Worm (Caenorhabditis elegans): ENCODE data around the gene faah-5.

DNA sequence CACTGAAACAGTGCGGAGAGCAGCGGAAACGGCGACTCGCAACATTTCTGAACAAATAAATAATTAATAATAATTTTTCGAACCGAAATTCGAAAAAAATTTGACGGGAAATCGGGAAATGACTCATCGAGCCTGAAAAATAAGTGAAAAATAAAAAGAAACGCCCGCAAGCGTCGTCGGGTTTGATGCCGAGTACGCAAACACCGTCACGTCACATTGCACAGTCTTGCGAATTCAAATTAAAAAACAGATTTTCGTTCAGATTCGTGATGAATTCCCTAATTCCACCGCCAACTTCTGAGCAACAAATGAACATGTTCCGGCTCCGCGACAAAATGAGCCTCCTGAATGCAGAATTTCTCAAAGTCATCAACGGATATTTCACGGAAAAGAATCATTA is 24.4 kb upstream of the faah-5 start, which contains the start of the genes ndab-1 and npp-16:
- no peak for TF ChIP-seq W03F9.2 (tag; optimal IDR thresholded peaks at IDR 0.05)
- no peak for TF ChIP-seq him-1 (tag; optimal IDR thresholded peaks at IDR 0.05)
- no peak for TF ChIP-seq dao-5 (tag; optimal IDR thresholded peaks at IDR 0.05)

All from whole organism, L4/young adult.